Fruit fly (Drosophila melanogaster) whole organism, adult: ENCODE results near the gene emc.

Source experiments
- CG11617 ChIP-seq: fragments of 200-800 bp; sonication (Bioruptor generic); optimal IDR thresholded peaks from 2 replicates; lab custom pipeline; 2017; ENCODE audit warnings: mild to moderate bottlenecking, missing biosample characterization, missing genetic modification reagents, missing genetic modification characterization
- CG14711 ChIP-seq: fragments of 200-800 bp; sonication (Bioruptor generic); optimal IDR thresholded peaks from 2 replicates; lab custom pipeline; 2018; ENCODE audit warnings: missing biosample characterization, mild to moderate bottlenecking, missing genetic modification characterization, moderate library complexity
- CG1620 ChIP-seq: fragments of 200-800 bp; sonication (Bioruptor generic); optimal IDR thresholded peaks from 2 replicates; lab custom pipeline; 2016; ENCODE audit warnings: missing biosample characterization, missing genetic modification characterization
- CG33017 ChIP-seq: fragments of 200-800 bp; sonication (Bioruptor generic); optimal IDR thresholded peaks from 2 replicates; lab custom pipeline; 2018; ENCODE audit warnings: missing biosample characterization, mild to moderate bottlenecking, missing genetic modification characterization, moderate library complexity
- Clk ChIP-seq: fragments of 200-800 bp; sonication (Bioruptor generic); optimal IDR thresholded peaks from 2 replicates; lab custom pipeline; 2017; ENCODE audit warnings: missing biosample characterization, missing genetic modification characterization
- pad ChIP-seq: fragments of 200-800 bp; sonication (Bioruptor generic); optimal IDR thresholded peaks from 3 replicates; lab custom pipeline; 2017; ENCODE audit warnings: missing biosample characterization, missing genetic modification characterization, mild to moderate bottlenecking, moderate library complexity, missing genetic modification reagents

- TF ChIP-seq pad (GFP tag; lab: Kevin White, UChicago) (peak; percentile 50), CG11617 (GFP tag; lab: Kevin White, UChicago) (no peak), CG33017 (tag; lab: Kevin White, UChicago) (no peak), Clk (GFP tag; lab: Kevin White, UChicago) (no peak), CG1620 (GFP tag; lab: Kevin White, UChicago) (no peak), CG14711 (tag; lab: Kevin White, UChicago) (no peak)
Measured at dm6 chr3L:750614-751293, 1.6 kb downstream of the emc start.
